Fruit fly (Drosophila melanogaster) whole organism, prepupa: ENCODE results near the gene CG10041.

ENCODE experiments used
- CG10631 ChIP-seq: fragments of 200-800 bp; sonication (Bioruptor generic); optimal IDR thresholded peaks from 2 replicates; lab custom pipeline; 2016; ENCODE audit warnings: missing biosample characterization, missing genetic modification characterization
- CG16779 ChIP-seq: fragments of 200-800 bp; sonication (Bioruptor generic); optimal IDR thresholded peaks from 3 replicates; lab custom pipeline; 2017; ENCODE audit warnings: missing biosample characterization, mild to moderate bottlenecking, missing genetic modification characterization
- CG6792 ChIP-seq: fragments of 200-800 bp; sonication (Bioruptor generic); optimal IDR thresholded peaks from 3 replicates; lab custom pipeline; 2016; ENCODE audit warnings: missing biosample characterization, missing genetic modification characterization
- CG8632 ChIP-seq: fragments of 200-800 bp; sonication (Bioruptor generic); optimal IDR thresholded peaks from 3 replicates; lab custom pipeline; 2016; ENCODE audit warnings: missing biosample characterization, missing genetic modification characterization
- Sox102F ChIP-seq: fragments of 200-800 bp; sonication (Bioruptor generic); optimal IDR thresholded peaks from 2 replicates; lab custom pipeline; 2016; ENCODE audit warnings: missing biosample characterization, mild to moderate bottlenecking, missing genetic modification characterization
- fd85E ChIP-seq: fragments of 200-800 bp; sonication (Bioruptor generic); optimal IDR thresholded peaks from 3 replicates; lab custom pipeline; 2016; ENCODE audit warnings: missing biosample characterization, missing genetic modification characterization
- ss ChIP-seq, 2 experiments: fragments of 200-800 bp; sonication (Bioruptor generic); optimal IDR thresholded peaks; 2 replicates in 1 of 2; 3 replicates in 1 of 2; lab custom pipeline; 2017 to 2018; ENCODE audit warnings: mild to moderate bottlenecking in 2 of 2, missing biosample characterization in 2 of 2, missing genetic modification characterization in 2 of 2, moderate library complexity in 1 of 2

DNA sequence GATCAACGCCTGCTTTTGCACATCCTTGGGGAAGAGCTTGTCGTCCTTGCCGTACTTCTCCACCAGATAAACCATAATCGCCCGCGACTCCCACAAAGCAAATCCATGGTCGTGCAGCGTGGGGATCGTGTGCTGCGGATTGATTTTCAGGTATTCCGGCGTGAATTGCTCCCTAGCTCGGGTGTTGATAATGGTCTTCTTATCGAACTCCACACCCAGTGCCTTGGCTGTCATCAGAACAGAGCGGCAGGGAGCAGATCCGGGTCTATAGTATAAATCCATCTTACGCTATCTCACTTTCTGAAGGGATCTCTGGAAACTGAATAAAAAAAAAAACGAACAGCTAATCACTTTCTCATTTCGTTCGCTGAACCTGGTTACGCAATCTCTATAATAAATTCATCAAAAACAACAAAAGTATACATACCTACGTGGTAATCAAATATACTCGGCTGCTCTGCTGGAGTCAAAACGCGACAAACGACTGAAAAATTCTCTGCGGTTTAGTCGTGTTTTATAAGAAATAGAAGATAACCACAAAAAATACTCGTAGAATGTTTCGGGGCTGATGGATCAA, 13.4 kb upstream of the CG10041 start, which contains the start of gene GstD10:
- TF ChIP-seq Sox102F (no peak), ss (GFP tag; optimal IDR thresholded peaks at IDR 0.05; lab: Kevin White, UChicago) (no peak), CG10631 (GFP tag; lab: Kevin White, UChicago) (no peak), fd85E (GFP tag; lab: Kevin White, UChicago) (no peak), CG16779 (tag; lab: Kevin White, UChicago) (no peak), CG8632 (GFP tag; lab: Kevin White, UChicago) (no peak), CG6792 (no peak)
